Worm (Caenorhabditis elegans) whole organism, mixed stage, embryonic: Measurements from ENCODE around the gene F54C9.3.

Source experiments
- M03D4.4 ChIP-seq: sonication (generic microtip); optimal IDR thresholded peaks from 2 replicates; lab custom pipeline; 2017; ENCODE audit warnings: mild to moderate bottlenecking, missing genetic modification characterization, missing compliant biosample characterization
- ceh-39 ChIP-seq: fragments of 150-350 bp; optimal IDR thresholded peaks from 2 replicates; lab custom pipeline; 2014; ENCODE audit warnings: missing biosample characterization, missing genetic modification characterization
- ceh-43 ChIP-seq: fragments of 200-800 bp; sonication (Bioruptor generic); optimal IDR thresholded peaks from 2 replicates; lab custom pipeline; 2018; ENCODE audit warnings: mild to moderate bottlenecking, missing genetic modification characterization, moderate library complexity, missing compliant biosample characterization
- ceh-83 ChIP-seq: fragments of 200-800 bp; sonication (Bioruptor generic); optimal IDR thresholded peaks from 2 replicates; lab custom pipeline; 2018; ENCODE audit warnings: mild to moderate bottlenecking, missing genetic modification characterization, missing compliant biosample characterization
- ces-1 ChIP-seq: fragments of 150-350 bp; optimal IDR thresholded peaks from 2 replicates; lab custom pipeline; 2014; ENCODE audit warnings: missing biosample characterization, missing genetic modification reagents, missing genetic modification characterization
- cnd-1 ChIP-seq: fragments of 200-800 bp; sonication (Bioruptor generic); optimal IDR thresholded peaks from 2 replicates; lab custom pipeline; 2018; ENCODE audit warnings: mild to moderate bottlenecking, missing genetic modification characterization, missing compliant biosample characterization
- drap-1 ChIP-seq: fragments of 200-800 bp; sonication (Bioruptor generic); optimal IDR thresholded peaks from 3 replicates; lab custom pipeline; 2018; ENCODE audit warnings: mild to moderate bottlenecking, missing genetic modification characterization, missing compliant biosample characterization
- elt-1 ChIP-seq: sonication (generic microtip); optimal IDR thresholded peaks from 2 replicates; lab custom pipeline; 2017; ENCODE audit warnings: missing genetic modification characterization, mild to moderate bottlenecking, missing compliant biosample characterization, antibody characterized with exemption, moderate library complexity, borderline replicate concordance; ENCODE audit not compliant: insufficient read depth
- flh-1 ChIP-seq: fragments of 200-800 bp; sonication (Bioruptor generic); optimal IDR thresholded peaks from 2 replicates; lab custom pipeline; 2018; ENCODE audit warnings: mild to moderate bottlenecking, missing genetic modification characterization, moderate library complexity, missing compliant biosample characterization
- ham-2 ChIP-seq: fragments of 200-800 bp; sonication (Bioruptor generic); optimal IDR thresholded peaks from 2 replicates; lab custom pipeline; 2018; ENCODE audit warnings: mild to moderate bottlenecking, missing genetic modification characterization, missing compliant biosample characterization
- hlh-1 ChIP-seq: fragments of 150-350 bp; optimal IDR thresholded peaks from 2 replicates; lab custom pipeline; 2014; ENCODE audit warnings: missing biosample characterization, missing genetic modification reagents, missing genetic modification characterization
- lin-13 ChIP-seq: fragments of 150-350 bp; optimal IDR thresholded peaks from 2 replicates; lab custom pipeline; 2014; ENCODE audit warnings: missing biosample characterization, missing genetic modification characterization
- lin-32 ChIP-seq: fragments of 200-800 bp; sonication (Bioruptor generic); optimal IDR thresholded peaks from 2 replicates; lab custom pipeline; 2018; ENCODE audit warnings: mild to moderate bottlenecking, missing genetic modification characterization, missing compliant biosample characterization
- lsy-2 ChIP-seq: fragments of 150-350 bp; optimal IDR thresholded peaks from 2 replicates; lab custom pipeline; 2014; ENCODE audit warnings: missing biosample characterization, missing genetic modification characterization
- mab-5 ChIP-seq: fragments of 150-350 bp; optimal IDR thresholded peaks from 2 replicates; lab custom pipeline; 2014; ENCODE audit warnings: missing biosample characterization, missing genetic modification characterization
- mep-1 ChIP-seq: fragments of 150-350 bp; optimal IDR thresholded peaks from 2 replicates; lab custom pipeline; 2017; ENCODE audit warnings: missing biosample characterization, missing genetic modification reagents, missing genetic modification characterization, inconsistent platforms
- mls-2 ChIP-seq: sonication (generic microtip); optimal IDR thresholded peaks from 2 replicates; lab custom pipeline; 2016; ENCODE audit warnings: mild to moderate bottlenecking, missing genetic modification characterization, moderate library complexity, missing compliant biosample characterization
- nhr-12 ChIP-seq: fragments of 150-350 bp; optimal IDR thresholded peaks from 2 replicates; lab custom pipeline; 2014; ENCODE audit warnings: missing biosample characterization, missing genetic modification characterization
- nhr-2 ChIP-seq: fragments of 150-350 bp; optimal IDR thresholded peaks from 2 replicates; lab custom pipeline; 2014; ENCODE audit warnings: missing biosample characterization, missing genetic modification characterization
- nhr-237 ChIP-seq: fragments of 150-350 bp; optimal IDR thresholded peaks from 2 replicates; lab custom pipeline; 2014; ENCODE audit warnings: missing biosample characterization, missing genetic modification characterization
- nhr-28 ChIP-seq: fragments of 150-350 bp; optimal IDR thresholded peaks from 2 replicates; lab custom pipeline; 2014; ENCODE audit warnings: missing biosample characterization, missing genetic modification characterization
- nhr-76 ChIP-seq: sonication (generic microtip); optimal IDR thresholded peaks from 2 replicates; lab custom pipeline; 2017; ENCODE audit warnings: missing biosample characterization, missing genetic modification characterization
- pha-4 ChIP-seq: fragments of 150-350 bp; optimal IDR thresholded peaks from 2 replicates; lab custom pipeline; 2018; ENCODE audit warnings: missing biosample characterization, missing genetic modification reagents, missing genetic modification characterization
- snpc-4 ChIP-seq: fragments of 150-350 bp; optimal IDR thresholded peaks from 2 replicates; lab custom pipeline; 2014; ENCODE audit warnings: missing biosample characterization, missing genetic modification characterization
- sptf-1 ChIP-seq: sonication (generic microtip); optimal IDR thresholded peaks from 2 replicates; lab custom pipeline; 2017; ENCODE audit warnings: mild to moderate bottlenecking, missing genetic modification characterization, moderate library complexity, missing compliant biosample characterization
- unc-120 ChIP-seq: sonication (generic microtip); optimal IDR thresholded peaks from 2 replicates; lab custom pipeline; 2017; ENCODE audit warnings: missing genetic modification characterization, missing compliant biosample characterization; ENCODE audit not compliant: poor library complexity, severe bottlenecking
- unc-62 ChIP-seq: fragments of 150-350 bp; optimal IDR thresholded peaks from 2 replicates; lab custom pipeline; 2014; ENCODE audit warnings: missing biosample characterization, missing genetic modification reagents, missing genetic modification characterization
- zip-8 ChIP-seq: fragments of 150-350 bp; optimal IDR thresholded peaks from 2 replicates; lab custom pipeline; 2014; ENCODE audit warnings: missing biosample characterization, missing genetic modification characterization
- ztf-11 ChIP-seq: fragments of 150-350 bp; optimal IDR thresholded peaks from 2 replicates; lab custom pipeline; 2014; ENCODE audit warnings: missing biosample characterization, missing genetic modification characterization

The F54C9.3 gene

DNA sequence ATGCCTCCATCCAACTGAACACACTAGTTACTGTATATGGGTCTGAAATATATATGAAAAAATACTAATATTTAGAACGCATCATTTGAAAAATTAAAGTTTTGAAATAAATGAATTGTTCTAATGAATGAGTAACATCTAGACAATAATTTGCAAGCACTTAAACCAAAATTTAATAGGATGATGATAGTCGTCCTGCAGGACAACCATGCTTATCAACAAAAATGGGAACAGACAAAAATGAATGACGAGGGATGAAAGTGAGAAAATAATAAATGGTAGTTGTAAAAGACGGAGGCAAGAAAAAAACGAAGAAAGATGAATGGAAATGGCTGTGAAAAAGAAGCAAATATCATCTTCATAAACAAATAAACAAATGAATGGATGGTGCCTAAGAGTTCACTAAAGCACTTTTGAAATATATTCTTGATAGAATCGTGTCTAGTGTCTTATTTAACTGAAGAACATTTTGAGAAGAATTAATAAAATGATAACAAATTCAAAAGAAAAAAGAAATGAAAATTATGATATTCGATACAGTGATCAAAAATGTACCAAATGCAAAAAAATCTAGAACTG lies 35.4 kb downstream of the F54C9.3 start, which contains the start of gene gldi-7:
Gene gldi-7 (minus strand): TSS at position 42 of the 579 bp plus-strand sequence.
- no peak for TF ChIP-seq ceh-83 (GFP tag; lab: Kevin White, UChicago)
- TF ChIP-seq M03D4.4 (tag; lab: Kevin White, UChicago): no peak
- TF ChIP-seq unc-120 (tag; lab: Kevin White, UChicago): no peak
- no peak for TF ChIP-seq mab-5 (tag; lab: Kevin White, UChicago)
- TF ChIP-seq unc-62: no peak
- no peak for TF ChIP-seq lin-32 (GFP tag; lab: Kevin White, UChicago)
- TF ChIP-seq cnd-1 (tag; lab: Kevin White, UChicago): no peak
- no peak for TF ChIP-seq mls-2
- TF ChIP-seq hlh-1 (tag; lab: Kevin White, UChicago): no peak
- no peak for TF ChIP-seq ztf-11 (tag; lab: Kevin White, UChicago)
- TF ChIP-seq flh-1: no peak
- TF ChIP-seq lin-13 (tag; lab: Kevin White, UChicago): no peak
- no peak for TF ChIP-seq nhr-28 (tag; lab: Kevin White, UChicago)
- TF ChIP-seq ceh-39 (tag; lab: Kevin White, UChicago): no peak

DNA sequence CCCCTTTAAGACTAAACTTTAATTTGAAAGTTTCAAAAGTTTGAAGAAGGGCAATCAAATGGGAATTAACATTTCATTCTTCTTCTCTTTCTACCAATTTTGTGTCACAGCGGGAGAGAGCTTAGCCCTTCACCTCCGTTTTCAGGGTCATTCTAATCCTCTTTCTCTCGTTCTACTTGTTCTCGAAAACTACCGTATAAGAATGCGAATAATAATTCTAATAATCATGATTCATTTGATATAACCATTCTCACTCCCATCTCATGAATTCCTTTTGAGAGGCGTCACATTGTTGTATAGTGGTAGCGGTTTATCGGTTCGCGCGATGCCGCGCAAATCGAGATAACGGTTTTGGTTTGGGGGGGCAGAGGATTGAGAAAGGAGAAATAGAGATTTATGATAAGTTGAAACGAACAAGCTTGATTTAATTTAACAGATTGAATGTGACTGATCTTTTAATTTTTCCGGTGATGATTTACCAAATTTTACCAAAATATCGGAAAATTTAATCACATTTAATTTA lies 37.4 kb downstream of the F54C9.3 start:
- TF ChIP-seq lin-32 (GFP tag; lab: Kevin White, UChicago) (no peak), ham-2 (GFP tag; lab: Kevin White, UChicago) (peak; percentile 78), elt-1 (tag; lab: Kevin White, UChicago) (peak; percentile 68)

DNA sequence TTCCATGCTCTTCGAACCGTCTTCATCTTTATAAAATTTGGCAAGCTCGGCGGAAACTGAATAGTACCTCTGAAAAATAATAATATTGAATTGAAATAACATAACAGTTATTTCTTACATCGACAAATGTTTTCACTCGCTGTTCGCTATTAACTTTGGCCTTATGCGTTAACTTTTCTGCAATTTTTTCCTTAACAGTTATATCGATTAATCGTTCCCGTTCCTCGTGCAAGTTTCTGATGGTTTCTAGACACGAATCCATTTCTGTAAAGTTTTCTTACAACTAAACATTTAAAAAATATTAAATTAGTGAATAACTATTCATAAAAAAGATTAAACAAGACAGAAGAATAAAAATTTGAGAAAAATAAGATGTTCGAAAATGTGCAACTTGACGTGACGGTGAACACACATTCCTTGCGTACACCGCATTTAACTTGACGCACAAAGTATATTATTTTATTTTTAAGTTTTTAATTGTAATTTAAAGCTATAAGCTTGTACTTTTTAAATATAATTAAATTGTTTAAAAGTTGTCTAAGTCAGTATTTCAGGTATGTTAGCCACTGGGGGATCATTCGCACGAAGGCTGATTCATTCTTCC lies 41.4 kb downstream of the F54C9.3 start, which contains the start of the genes prp-9 and mrps-18B:
Gene prp-9 (minus strand): TSS at position 264 of the 604 bp plus-strand sequence.
Gene mrps-18B (plus strand): TSS at position 549 of the 604 bp plus-strand sequence.
- TF ChIP-seq pha-4 (no peak), hlh-1 (tag; lab: Kevin White, UChicago) (no peak), mls-2 (no peak), unc-62 (no peak), lsy-2 (tag; lab: Kevin White, UChicago) (peak; percentile 30), mab-5 (tag; lab: Kevin White, UChicago) (no peak), nhr-2 (tag; lab: Kevin White, UChicago) (no peak)

DNA sequence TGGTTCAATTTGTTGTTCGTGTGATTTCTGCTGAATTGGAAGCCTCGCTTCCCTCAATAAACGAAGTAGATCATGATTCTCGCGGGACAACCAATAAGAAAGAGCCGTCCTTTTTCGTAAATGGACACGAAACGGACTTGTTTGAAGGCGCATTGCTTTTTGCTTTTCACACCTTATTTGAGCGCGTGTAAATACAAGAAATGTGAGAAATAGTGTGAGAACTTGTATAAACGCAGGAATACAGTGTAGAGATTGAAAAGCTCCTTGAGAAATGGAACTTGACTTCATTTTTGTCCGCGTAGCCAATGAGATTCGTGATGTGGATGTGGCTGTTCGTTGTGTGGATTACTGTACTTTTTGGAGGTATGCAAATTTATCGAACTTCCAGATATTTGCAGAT lies 46.0 kb downstream of the F54C9.3 start, which contains the start of gene cht-2:
Gene cht-2 (plus strand): TSS at position 301 of the 400 bp plus-strand sequence.
- TF ChIP-seq lsy-2 (tag; lab: Kevin White, UChicago) (no peak), mep-1 (tag; lab: Kevin White, UChicago) (no peak), mab-5 (tag; lab: Kevin White, UChicago) (no peak), cnd-1 (tag; lab: Kevin White, UChicago) (no peak), nhr-2 (tag; lab: Kevin White, UChicago) (no peak), snpc-4 (tag; lab: Kevin White, UChicago) (no peak), flh-1 (no peak), sptf-1 (tag; lab: Kevin White, UChicago) (no peak), ceh-43 (no peak), zip-8 (tag; lab: Kevin White, UChicago) (no peak), lin-13 (tag; lab: Kevin White, UChicago) (no peak), pha-4 (no peak), ces-1 (GFP tag; lab: Kevin White, UChicago) (no peak), unc-120 (tag; lab: Kevin White, UChicago) (no peak)
- TF ChIP-seq, all 35 proteins: peak for 0

DNA sequence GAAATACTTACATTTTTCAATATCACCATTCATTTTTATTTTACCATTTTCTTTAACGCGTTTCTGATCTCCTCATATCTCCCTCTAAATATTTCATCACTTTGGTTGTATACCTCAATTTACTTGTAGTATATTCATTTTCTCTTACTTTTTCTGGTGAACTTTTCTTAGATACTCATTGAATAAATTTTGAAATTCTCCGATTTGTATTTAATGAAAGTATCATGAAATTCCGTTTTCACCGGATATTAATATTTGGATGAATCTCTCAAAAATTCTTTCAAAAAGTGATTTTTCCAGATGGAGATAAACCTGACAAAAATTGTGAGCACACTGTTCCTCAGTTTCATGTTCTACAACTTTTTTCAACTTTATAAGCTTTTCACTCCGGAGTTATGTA lies 48.4 kb downstream of the F54C9.3 start, which contains the start of gene T13H5.8:
Gene T13H5.8 (plus strand): TSS at position 301 of the 400 bp plus-strand sequence.
- TF ChIP-seq nhr-12 (tag; lab: Kevin White, UChicago): no peak

DNA sequence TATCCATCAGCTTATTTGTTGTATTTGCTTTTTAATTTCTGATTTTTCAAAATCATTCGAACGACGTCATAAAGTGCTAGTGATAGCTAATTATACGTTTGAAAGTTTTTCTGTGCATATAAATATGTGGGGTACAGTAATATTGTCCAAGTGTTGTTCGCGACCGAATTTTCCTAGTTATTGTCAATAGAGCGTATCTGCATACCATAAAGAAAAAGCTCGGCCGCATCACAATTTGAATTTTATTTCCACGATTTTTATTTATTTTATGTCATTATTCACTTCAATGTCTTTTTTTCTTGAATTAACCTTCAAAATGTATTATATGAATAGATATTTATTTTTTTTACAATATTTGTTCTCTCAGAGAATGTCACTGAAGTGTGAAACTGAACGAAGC lies 49.9 kb downstream of the F54C9.3 start, which contains the start of gene rnh-2:
Gene rnh-2 (plus strand): TSS at position 368 of the 400 bp plus-strand sequence.
- TF ChIP-seq sptf-1 (tag; lab: Kevin White, UChicago) (peak; percentile 71), nhr-237 (peak; percentile 32), ztf-11 (tag; lab: Kevin White, UChicago) (no peak), mep-1 (tag; lab: Kevin White, UChicago) (peak; percentile 47), lsy-2 (tag; lab: Kevin White, UChicago) (peak; percentile 91), drap-1 (peak; percentile 7), nhr-76 (tag; lab: Kevin White, UChicago) (no peak), ceh-39 (tag; lab: Kevin White, UChicago) (peak; percentile 48), mls-2 (no peak), pha-4 (peak; percentile 78)
